Fruit fly (Drosophila melanogaster) whole organism, embryonic: ENCODE measurements around the gene COX7AL2.

Experiments used
- ATbp ChIP-seq: fragments of 200-800 bp; sonication (Bioruptor generic); optimal IDR thresholded peaks from 2 replicates; lab custom pipeline; 2017; ENCODE audit warnings: missing biosample characterization, mild to moderate bottlenecking, missing genetic modification characterization, missing genetic modification reagents
- Atf3 ChIP-seq: fragments of 200-800 bp; sonication (Bioruptor generic); optimal IDR thresholded peaks from 3 replicates; lab custom pipeline; 2016; ENCODE audit warnings: missing biosample characterization, missing genetic modification characterization
- CG10366 ChIP-seq: fragments of 200-800 bp; sonication (Bioruptor generic); IDR thresholded peaks from 2 replicates; pipeline ENCODE4 v1.3.6; 2022; ENCODE audit warnings: missing biosample characterization, missing genetic modification characterization
- CG10565 ChIP-seq: fragments of 200-800 bp; sonication (Bioruptor generic); optimal IDR thresholded peaks from 3 replicates; lab custom pipeline; 2016; ENCODE audit warnings: missing biosample characterization, mild to moderate bottlenecking, missing genetic modification characterization
- CG10959 ChIP-seq: fragments of 200-800 bp; sonication (Bioruptor generic); IDR thresholded peaks from 2 replicates; pipeline ENCODE4 v1.3.6; 2022; ENCODE audit warnings: missing biosample characterization, missing genetic modification characterization
- CG11696 ChIP-seq: fragments of 200-800 bp; sonication (Bioruptor generic); IDR thresholded peaks from 2 replicates; pipeline ENCODE4 v1.3.6; 2022; ENCODE audit warnings: missing biosample characterization, missing genetic modification characterization
- CG11723 ChIP-seq: fragments of 200-800 bp; sonication (Bioruptor generic); optimal IDR thresholded peaks from 2 replicates; lab custom pipeline; 2017; ENCODE audit warnings: missing biosample characterization, mild to moderate bottlenecking, missing genetic modification characterization
- CG12219 ChIP-seq: fragments of 200-800 bp; sonication (Bioruptor generic); optimal IDR thresholded peaks from 3 replicates; lab custom pipeline; 2018; ENCODE audit warnings: missing biosample characterization, mild to moderate bottlenecking, missing genetic modification characterization
- CG16813 ChIP-seq: fragments of 200-800 bp; sonication (Bioruptor generic); IDR thresholded peaks from 3 replicates; pipeline ENCODE4 v1.3.6; 2022; ENCODE audit warnings: missing biosample characterization, missing genetic modification characterization; ENCODE audit not compliant: partially characterized antibody
- CG16863 ChIP-seq: fragments of 200-800 bp; sonication (Bioruptor generic); optimal IDR thresholded peaks from 3 replicates; lab custom pipeline; 2016; ENCODE audit warnings: missing biosample characterization, missing genetic modification characterization
- CG2199 ChIP-seq: fragments of 200-800 bp; sonication (Bioruptor generic); IDR thresholded peaks from 3 replicates; pipeline ENCODE4 v1.3.6; 2022; ENCODE audit warnings: missing biosample characterization, missing genetic modification characterization
- CG2202 ChIP-seq: fragments of 200-800 bp; sonication (Bioruptor generic); optimal IDR thresholded peaks from 2 replicates; lab custom pipeline; 2018; ENCODE audit warnings: missing biosample characterization, mild to moderate bottlenecking, missing genetic modification characterization
- CG2889 ChIP-seq: fragments of 200-800 bp; sonication (Bioruptor generic); IDR thresholded peaks from 3 replicates; pipeline ENCODE4 v1.3.6; 2022; ENCODE audit warnings: missing biosample characterization, missing genetic modification characterization
- CG31388 ChIP-seq: fragments of 200-800 bp; sonication (Bioruptor generic); optimal IDR thresholded peaks from 2 replicates; lab custom pipeline; 2016; ENCODE audit warnings: missing biosample characterization, missing genetic modification characterization
- CG33557 ChIP-seq: fragments of 200-800 bp; sonication (Bioruptor generic); optimal IDR thresholded peaks from 2 replicates; lab custom pipeline; 2019; ENCODE audit warnings: missing biosample characterization, mild to moderate bottlenecking, missing genetic modification characterization, moderate library complexity
- CG4360 ChIP-seq: fragments of 200-800 bp; sonication (Bioruptor generic); IDR thresholded peaks from 2 replicates; pipeline ENCODE4 v1.3.6; 2022; ENCODE audit warnings: missing biosample characterization, missing genetic modification characterization
- CG6272 ChIP-seq: fragments of 200-800 bp; sonication (Bioruptor generic); IDR thresholded peaks from 2 replicates; pipeline ENCODE4 v1.3.6; 2022; ENCODE audit warnings: missing biosample characterization, missing genetic modification characterization
- CG7745 ChIP-seq: fragments of 200-800 bp; sonication (Bioruptor generic); optimal IDR thresholded peaks from 2 replicates; lab custom pipeline; 2018; ENCODE audit warnings: missing biosample characterization, mild to moderate bottlenecking, missing genetic modification characterization, moderate library complexity
- CG8359 ChIP-seq: fragments of 200-800 bp; sonication (Bioruptor generic); optimal IDR thresholded peaks from 2 replicates; lab custom pipeline; 2017; ENCODE audit warnings: missing biosample characterization, mild to moderate bottlenecking, missing genetic modification characterization, borderline replicate concordance
- CG8478 ChIP-seq: fragments of >200 bp; optimal IDR thresholded peaks from 2 replicates; lab custom pipeline; 2018
- CG8765 ChIP-seq: fragments of 200-800 bp; sonication (Bioruptor generic); IDR thresholded peaks from 2 replicates; pipeline ENCODE4 v1.3.6; 2022; ENCODE audit warnings: missing biosample characterization, missing genetic modification characterization
- CG8924 ChIP-seq: fragments of 200-800 bp; optimal IDR thresholded peaks from 3 replicates; lab custom pipeline; 2019; ENCODE audit warnings: missing biosample characterization, mild to moderate bottlenecking, missing genetic modification characterization, moderate library complexity
- Eip74EF ChIP-seq, 2 experiments: fragments of 200-800 bp in 1 of 2; fragments of >200 bp in 1 of 2; sonication (Bioruptor generic) in 1 of 2; optimal IDR thresholded peaks; 2 replicates each; lab custom pipeline; 2017 to 2019; ENCODE audit warnings: missing biosample characterization in 2 of 2, missing genetic modification characterization in 2 of 2, mild to moderate bottlenecking in 1 of 2, moderate library complexity in 1 of 2
- Fer2 ChIP-seq: fragments of 200-800 bp; sonication (Bioruptor generic); optimal IDR thresholded peaks from 2 replicates; lab custom pipeline; 2018; ENCODE audit warnings: missing biosample characterization, mild to moderate bottlenecking, missing genetic modification characterization, moderate library complexity
- GATAe ChIP-seq: fragments of 200-800 bp; sonication (Bioruptor generic); conservative IDR thresholded peaks from 2 replicates; pipeline ENCODE4 v1.3.6; 2022; ENCODE audit warnings: missing biosample characterization, missing genetic modification characterization
- HLH3B ChIP-seq: fragments of 200-800 bp; sonication (Bioruptor generic); IDR thresholded peaks from 2 replicates; pipeline ENCODE4 v1.3.6; 2022; ENCODE audit warnings: missing biosample characterization, missing genetic modification characterization
- HLHmδ ChIP-seq: fragments of 200-800 bp; sonication (Bioruptor generic); optimal IDR thresholded peaks from 2 replicates; lab custom pipeline; 2018; ENCODE audit warnings: missing biosample characterization, mild to moderate bottlenecking, missing genetic modification characterization, moderate library complexity
- Hmr ChIP-seq: fragments of 200-800 bp; sonication (Bioruptor generic); optimal IDR thresholded peaks from 3 replicates; lab custom pipeline; 2017; ENCODE audit warnings: mild to moderate bottlenecking, missing biosample characterization, missing genetic modification reagents, missing genetic modification characterization
- Hmx ChIP-seq: fragments of 200-800 bp; sonication (Bioruptor generic); optimal IDR thresholded peaks from 2 replicates; lab custom pipeline; 2016; ENCODE audit warnings: missing biosample characterization, missing genetic modification characterization
- Lim3 ChIP-seq: fragments of 200-800 bp; sonication (Bioruptor generic); IDR thresholded peaks from 2 replicates; pipeline ENCODE4 v1.3.6; 2022; ENCODE audit warnings: missing biosample characterization, missing genetic modification characterization
- Meics ChIP-seq: fragments of 200-800 bp; sonication (Bioruptor generic); optimal IDR thresholded peaks from 2 replicates; lab custom pipeline; 2017; ENCODE audit warnings: missing biosample characterization, mild to moderate bottlenecking, missing genetic modification characterization
- NFAT ChIP-seq: fragments of 200-800 bp; sonication (Bioruptor generic); IDR thresholded peaks from 2 replicates; pipeline ENCODE4 v1.3.6; 2022; ENCODE audit warnings: missing biosample characterization, missing genetic modification characterization
- Ptx1 ChIP-seq: fragments of 200-800 bp; sonication (Bioruptor generic); IDR thresholded peaks from 2 replicates; pipeline ENCODE4 v1.3.6; 2022; ENCODE audit warnings: missing biosample characterization, missing genetic modification characterization
- Side ChIP-seq: fragments of 200-800 bp; sonication (Bioruptor generic); optimal IDR thresholded peaks from 2 replicates; lab custom pipeline; 2016; ENCODE audit warnings: missing biosample characterization, missing genetic modification characterization
- Vsx1 ChIP-seq: fragments of 200-800 bp; sonication (Bioruptor generic); optimal IDR thresholded peaks from 2 replicates; lab custom pipeline; 2017; ENCODE audit warnings: missing biosample characterization, mild to moderate bottlenecking, missing genetic modification characterization, missing genetic modification reagents
- dati ChIP-seq: fragments of 200-800 bp; sonication (Bioruptor generic); IDR thresholded peaks from 2 replicates; pipeline ENCODE4 v1.3.6; 2022; ENCODE audit warnings: missing biosample characterization, missing genetic modification characterization
- dimm ChIP-seq: fragments of 200-800 bp; sonication (Bioruptor generic); IDR thresholded peaks from 2 replicates; pipeline ENCODE4 v1.3.6; 2022; ENCODE audit warnings: missing biosample characterization, missing genetic modification characterization
- ken ChIP-seq: fragments of 200-800 bp; sonication (Bioruptor generic); IDR thresholded peaks from 3 replicates; pipeline ENCODE4 v1.3.6; 2022; ENCODE audit warnings: missing biosample characterization, missing genetic modification characterization
- nau ChIP-seq: fragments of 200-800 bp; sonication (Bioruptor generic); optimal IDR thresholded peaks from 3 replicates; lab custom pipeline; 2017; ENCODE audit warnings: missing biosample characterization, mild to moderate bottlenecking, missing genetic modification characterization, missing genetic modification reagents
- nom ChIP-seq: fragments of 200-800 bp; sonication (Bioruptor generic); optimal IDR thresholded peaks from 2 replicates; lab custom pipeline; 2017; ENCODE audit warnings: missing biosample characterization, missing genetic modification characterization, mild to moderate bottlenecking, moderate library complexity, missing genetic modification reagents
- oc ChIP-seq: fragments of 200-800 bp; sonication (Bioruptor generic); optimal IDR thresholded peaks from 2 replicates; lab custom pipeline; 2018; ENCODE audit warnings: missing biosample characterization, mild to moderate bottlenecking, missing genetic modification characterization, moderate library complexity
- onecut ChIP-seq: fragments of 200-800 bp; sonication (Bioruptor generic); IDR thresholded peaks from 2 replicates; pipeline ENCODE4 v1.3.6; 2022; ENCODE audit warnings: missing biosample characterization, missing genetic modification characterization
- pho ChIP-seq: fragments of 200-800 bp; sonication (Bioruptor generic); optimal IDR thresholded peaks from 2 replicates; lab custom pipeline; 2016; ENCODE audit warnings: missing biosample characterization, missing genetic modification characterization
- pita ChIP-seq: fragments of 200-800 bp; sonication (Bioruptor generic); optimal IDR thresholded peaks from 2 replicates; lab custom pipeline; 2017; ENCODE audit warnings: missing biosample characterization, mild to moderate bottlenecking, missing genetic modification characterization
- ranshi ChIP-seq: fragments of 200-800 bp; sonication (Bioruptor generic); IDR thresholded peaks from 2 replicates; pipeline ENCODE4 v1.3.6; 2022; ENCODE audit warnings: missing biosample characterization, missing genetic modification characterization
- repo ChIP-seq: fragments of 200-800 bp; sonication (Bioruptor generic); optimal IDR thresholded peaks from 2 replicates; lab custom pipeline; 2016; ENCODE audit warnings: missing biosample characterization, missing genetic modification characterization
- ro ChIP-seq: fragments of 200-800 bp; sonication (Bioruptor generic); IDR thresholded peaks from 2 replicates; pipeline ENCODE4 v1.3.6; 2022; ENCODE audit warnings: missing biosample characterization, missing genetic modification characterization
- trh ChIP-seq: fragments of 200-800 bp; sonication (Bioruptor generic); optimal IDR thresholded peaks from 2 replicates; lab custom pipeline; 2016; ENCODE audit warnings: missing biosample characterization, missing genetic modification characterization
- z ChIP-seq: fragments of 200-800 bp; sonication (Bioruptor generic); IDR thresholded peaks from 3 replicates; pipeline ENCODE4 v1.3.6; 2022; ENCODE audit warnings: missing biosample characterization, missing genetic modification characterization
- zf30C ChIP-seq: fragments of 200-800 bp; sonication (Bioruptor generic); optimal IDR thresholded peaks from 3 replicates; lab custom pipeline; 2018; ENCODE audit warnings: missing biosample characterization, mild to moderate bottlenecking, missing genetic modification characterization

Gene COX7AL2

DNA sequence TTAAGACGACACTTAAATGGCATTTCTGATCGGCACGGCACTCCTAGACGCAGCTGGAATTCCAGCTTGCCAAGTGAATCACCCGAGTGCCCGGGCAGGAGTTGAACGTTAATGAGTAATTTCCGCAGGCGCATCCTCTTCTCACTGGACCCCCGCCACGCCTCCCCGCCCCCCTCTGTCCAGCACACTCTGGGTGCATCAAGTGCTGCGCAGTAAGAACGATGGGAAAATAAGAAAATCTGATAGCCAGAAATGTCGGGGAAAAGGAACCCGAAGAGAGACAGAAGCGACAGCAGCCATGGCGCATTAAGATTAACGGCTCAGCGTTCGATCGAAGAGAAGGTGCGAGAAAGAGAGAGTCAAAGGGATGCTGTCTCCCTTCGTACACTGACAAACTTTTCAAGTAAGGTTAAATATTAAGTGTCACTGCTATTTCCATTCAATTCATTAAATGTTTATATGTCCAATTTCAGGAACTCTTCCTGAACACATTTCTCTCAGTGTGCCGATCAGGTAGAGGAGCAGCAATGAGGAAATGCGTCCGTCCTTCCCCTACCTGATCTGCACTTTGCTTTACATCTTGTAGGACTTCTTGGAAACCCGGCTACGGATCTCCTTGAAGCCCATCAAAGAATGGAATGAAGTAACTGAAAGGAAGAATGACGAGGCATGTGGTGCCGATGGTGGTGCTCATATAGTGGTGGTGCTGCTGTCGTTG, 33.0 kb downstream of the COX7AL2 start (continued):
- TF ChIP-seq Fer2 (no peak), HLHmδ (GFP tag; lab: Kevin White, UChicago) (no peak), CG16813 (GFP tag; lab: Robert Waterston, UW) (no peak), CG12219 (GFP tag; lab: Kevin White, UChicago) (peak; percentile 61), Side (GFP tag; lab: Kevin White, UChicago) (peak; percentile 76), CG7745 (tag; lab: Kevin White, UChicago) (peak; percentile 44), nom (peak; percentile 95), CG8478 (lab: Kevin White, UChicago) (no peak), ro (GFP tag; lab: Robert Waterston, UW) (no peak), trh (GFP tag; lab: Kevin White, UChicago) (peak; percentile 28), NFAT (no peak), CG16863 (GFP tag; lab: Kevin White, UChicago) (peak; percentile 75), GATAe (GFP tag; lab: Robert Waterston, UW) (no peak), Hmx (GFP tag; lab: Kevin White, UChicago) (no peak), dati (GFP tag; lab: Robert Waterston, UW) (0 out of 2 replicates have a peak, but pooled peaks have one; percentile 44), onecut (GFP tag; lab: Robert Waterston, UW) (peak; percentile 54), CG2889 (GFP tag; lab: Robert Waterston, UW) (no peak), Eip74EF (GFP tag; optimal IDR thresholded peaks at IDR 0.05; lab: Kevin White, UChicago) (peak in 1 of 2 experiments; percentile 7), Meics (GFP tag; lab: Kevin White, UChicago) (no peak), Atf3 (GFP tag; lab: Kevin White, UChicago) (no peak), Ptx1 (0 out of 2 replicates have a peak, but pooled peaks have one; percentile 25), z (GFP tag; lab: Robert Waterston, UW) (no peak), CG31388 (GFP tag; lab: Kevin White, UChicago) (no peak), CG33557 (GFP tag; lab: Kevin White, UChicago) (peak; percentile 90), CG6272 (GFP tag; lab: Robert Waterston, UW) (no peak), HLH3B (peak; percentile 36; the same call in 1 of the 2 replicates), ATbp (GFP tag; lab: Kevin White, UChicago) (peak; percentile 18), CG2202 (peak; percentile 55), nau (GFP tag; lab: Kevin White, UChicago) (no peak), oc (tag; lab: Kevin White, UChicago) (peak; percentile 44), CG8359 (GFP tag; lab: Kevin White, UChicago) (peak; percentile 31), ken (peak; percentile 68; the same call in 2 of the 3 replicates), Lim3 (no peak), ranshi (GFP tag; lab: Robert Waterston, UW) (peak; percentile 48; the same call in 1 of the 2 replicates), repo (GFP tag; lab: Kevin White, UChicago) (peak; percentile 26), CG11723 (GFP tag; lab: Kevin White, UChicago) (peak; percentile 41), CG11696 (GFP tag; lab: Robert Waterston, UW) (no peak), CG10959 (GFP tag; lab: Robert Waterston, UW) (peak; percentile 91), CG8765 (GFP tag; lab: Robert Waterston, UW) (peak; percentile 93), dimm (no peak), CG2199 (peak; percentile 66; the same call in 2 of the 3 replicates), pita (GFP tag; lab: Kevin White, UChicago) (no peak), pho (GFP tag; lab: Kevin White, UChicago) (no peak), CG10366 (GFP tag; lab: Robert Waterston, UW) (peak; percentile 42), CG10565 (GFP tag; lab: Kevin White, UChicago) (no peak), Hmr (no peak), Vsx1 (peak; percentile 38), CG4360 (GFP tag; lab: Robert Waterston, UW) (peak; percentile 63), CG8924 (tag; lab: Kevin White, UChicago) (peak; percentile 80), zf30C (GFP tag; lab: Kevin White, UChicago) (peak; percentile 100)
